Fruit fly (Drosophila melanogaster) whole organism, embryonic: Measurements from ENCODE around the gene Megf8.
A peak's percentile ranks its signal among the peaks of the same experiment; 100 is the strongest.

Experiments
- Atf-2 ChIP-seq: fragments of 200-800 bp; sonication (Bioruptor generic); optimal IDR thresholded peaks from 2 replicates; lab custom pipeline; 2016; ENCODE audit warnings: missing biosample characterization, missing genetic modification characterization
- B-H1 ChIP-seq: fragments of 200-800 bp; sonication (Bioruptor generic); IDR thresholded peaks from 3 replicates; pipeline ENCODE4 v1.3.6; 2022; ENCODE audit warnings: missing biosample characterization, missing genetic modification characterization
- B-H2 ChIP-seq: fragments of 200-800 bp; sonication (Bioruptor generic); optimal IDR thresholded peaks from 2 replicates; lab custom pipeline; 2018; ENCODE audit warnings: missing biosample characterization, mild to moderate bottlenecking, missing genetic modification characterization
- CG12299 ChIP-seq: fragments of 200-800 bp; sonication (Bioruptor generic); optimal IDR thresholded peaks from 2 replicates; lab custom pipeline; 2018; ENCODE audit warnings: missing biosample characterization, mild to moderate bottlenecking, missing genetic modification characterization
- CG12769 ChIP-seq: fragments of 200-800 bp; sonication (Bioruptor generic); optimal IDR thresholded peaks from 2 replicates; lab custom pipeline; 2019; ENCODE audit warnings: missing biosample characterization, mild to moderate bottlenecking, missing genetic modification characterization, moderate library complexity
- CG1529 ChIP-seq: fragments of 200-800 bp; sonication (Bioruptor generic); optimal IDR thresholded peaks from 3 replicates; lab custom pipeline; 2018; ENCODE audit warnings: missing biosample characterization, missing genetic modification characterization
- CG1647 ChIP-seq: fragments of 200-800 bp; sonication (Bioruptor generic); optimal IDR thresholded peaks from 3 replicates; lab custom pipeline; 2016; ENCODE audit warnings: missing biosample characterization, missing genetic modification characterization
- CG17912 ChIP-seq: fragments of 200-800 bp; sonication (Bioruptor generic); optimal IDR thresholded peaks from 2 replicates; lab custom pipeline; 2018; ENCODE audit warnings: missing biosample characterization, mild to moderate bottlenecking, missing genetic modification characterization
- CG1792 ChIP-seq: fragments of 200-800 bp; sonication (Bioruptor generic); optimal IDR thresholded peaks from 2 replicates; lab custom pipeline; 2016; ENCODE audit warnings: missing biosample characterization, missing genetic modification characterization
- CG1832 ChIP-seq: fragments of 200-800 bp; sonication (Bioruptor generic); optimal IDR thresholded peaks from 2 replicates; lab custom pipeline; 2017; ENCODE audit warnings: missing biosample characterization, mild to moderate bottlenecking, missing genetic modification characterization, inconsistent platforms
- CG31388 ChIP-seq: fragments of 200-800 bp; sonication (Bioruptor generic); optimal IDR thresholded peaks from 2 replicates; lab custom pipeline; 2016; ENCODE audit warnings: missing biosample characterization, missing genetic modification characterization
- CG32532 ChIP-seq: fragments of 200-800 bp; sonication (Bioruptor generic); IDR thresholded peaks from 2 replicates; pipeline ENCODE4 v1.3.6; 2022; ENCODE audit warnings: missing biosample characterization, missing genetic modification characterization
- CG3847 ChIP-seq: fragments of 200-800 bp; sonication (Bioruptor generic); IDR thresholded peaks from 2 replicates; pipeline ENCODE4 v1.3.6; 2022; ENCODE audit warnings: missing biosample characterization, missing genetic modification characterization
- CG4360 ChIP-seq: fragments of 200-800 bp; sonication (Bioruptor generic); IDR thresholded peaks from 2 replicates; pipeline ENCODE4 v1.3.6; 2022; ENCODE audit warnings: missing biosample characterization, missing genetic modification characterization
- CG6175 ChIP-seq: fragments of 200-800 bp; sonication (Bioruptor generic); IDR thresholded peaks from 3 replicates; pipeline ENCODE4 v1.3.6; 2022; ENCODE audit warnings: missing biosample characterization, missing genetic modification characterization
- CG6813 ChIP-seq: fragments of 200-800 bp; sonication (Bioruptor generic); optimal IDR thresholded peaks from 2 replicates; lab custom pipeline; 2017; ENCODE audit warnings: missing biosample characterization, missing genetic modification characterization, mild to moderate bottlenecking, moderate library complexity, missing genetic modification reagents
- Dip3 ChIP-seq: fragments of 200-800 bp; sonication (Bioruptor generic); optimal IDR thresholded peaks from 3 replicates; lab custom pipeline; 2016; ENCODE audit warnings: missing biosample characterization, missing genetic modification characterization
- HLH3B ChIP-seq: fragments of 200-800 bp; sonication (Bioruptor generic); IDR thresholded peaks from 2 replicates; pipeline ENCODE4 v1.3.6; 2022; ENCODE audit warnings: missing biosample characterization, missing genetic modification characterization
- Med ChIP-seq: fragments of 200-800 bp; sonication (Bioruptor generic); peaks from one replicate; lab custom pipeline; 2016; ENCODE audit warnings: missing biosample characterization, missing genetic modification characterization, mild to moderate bottlenecking, inconsistent platforms, moderate library complexity
- Meics ChIP-seq: fragments of 200-800 bp; sonication (Bioruptor generic); optimal IDR thresholded peaks from 2 replicates; lab custom pipeline; 2017; ENCODE audit warnings: missing biosample characterization, mild to moderate bottlenecking, missing genetic modification characterization
- Mes4 ChIP-seq: fragments of 200-800 bp; sonication (Bioruptor generic); optimal IDR thresholded peaks from 2 replicates; lab custom pipeline; 2016; ENCODE audit warnings: missing biosample characterization, missing genetic modification characterization
- Myb ChIP-seq: fragments of 200-800 bp; sonication (Bioruptor generic); optimal IDR thresholded peaks from 2 replicates; lab custom pipeline; 2016; ENCODE audit warnings: missing biosample characterization, missing genetic modification characterization
- Nf-YA ChIP-seq: fragments of 200-800 bp; sonication (Bioruptor generic); IDR thresholded peaks from 2 replicates; pipeline ENCODE4 v1.3.6; 2022; ENCODE audit warnings: missing biosample characterization, missing genetic modification characterization
- PHDP ChIP-seq: fragments of 200-800 bp; sonication (Bioruptor generic); optimal IDR thresholded peaks from 3 replicates; lab custom pipeline; 2018; ENCODE audit warnings: missing biosample characterization, mild to moderate bottlenecking, missing genetic modification characterization, moderate library complexity
- Rfx ChIP-seq: fragments of 200-800 bp; sonication (Bioruptor generic); IDR thresholded peaks from 2 replicates; pipeline ENCODE4 v1.3.6; 2022; ENCODE audit warnings: missing biosample characterization, missing genetic modification characterization
- Scr ChIP-seq: fragments of 200-800 bp; sonication (Bioruptor generic); IDR thresholded peaks from 2 replicates; pipeline ENCODE4 v1.3.6; 2022; ENCODE audit warnings: missing biosample characterization, missing genetic modification characterization; ENCODE audit not compliant: partially characterized antibody
- Trl ChIP-seq, 3 experiments: fragments of >200 bp in 2 of 3; fragments of 200-800 bp in 1 of 3; sonication (Bioruptor generic) in 1 of 3; optimal IDR thresholded peaks; 2 replicates in 1 of 3; 3 replicates in 2 of 3; lab custom pipeline; 2016 to 2017; ENCODE audit warnings: missing biosample characterization in 1 of 3, missing genetic modification characterization in 1 of 3
- ac ChIP-seq: fragments of 200-800 bp; sonication (Bioruptor generic); optimal IDR thresholded peaks from 3 replicates; lab custom pipeline; 2017; ENCODE audit warnings: missing biosample characterization, mild to moderate bottlenecking, missing genetic modification characterization
- chinmo ChIP-seq: fragments of 200-800 bp; sonication (Bioruptor generic); IDR thresholded peaks from 4 replicates; pipeline ENCODE4 v1.3.6; 2022; ENCODE audit warnings: missing biosample characterization, missing genetic modification characterization; ENCODE audit not compliant: partially characterized antibody
- ci ChIP-seq: fragments of 200-800 bp; sonication (Bioruptor generic); IDR thresholded peaks from 3 replicates; pipeline ENCODE4 v1.3.6; 2022; ENCODE audit warnings: missing biosample characterization, missing genetic modification characterization
- cwo ChIP-seq: fragments of 200-800 bp; sonication (Bioruptor generic); optimal IDR thresholded peaks from 3 replicates; lab custom pipeline; 2017; ENCODE audit warnings: missing biosample characterization, missing genetic modification characterization, mild to moderate bottlenecking, moderate library complexity, missing genetic modification reagents
- dimm ChIP-seq: fragments of 200-800 bp; sonication (Bioruptor generic); IDR thresholded peaks from 2 replicates; pipeline ENCODE4 v1.3.6; 2022; ENCODE audit warnings: missing biosample characterization, missing genetic modification characterization
- eve ChIP-seq, 2 experiments: fragments of >200 bp; optimal IDR thresholded peaks; 2 replicates each; lab custom pipeline; 2017; ENCODE audit warnings: missing biosample characterization in 2 of 2, missing genetic modification characterization in 2 of 2
- inv ChIP-seq: fragments of 200-800 bp; sonication (Bioruptor generic); IDR thresholded peaks from 2 replicates; pipeline ENCODE4 v1.3.6; 2022; ENCODE audit warnings: missing biosample characterization, missing genetic modification characterization; ENCODE audit not compliant: partially characterized antibody
- kni ChIP-seq: fragments of 200-800 bp; sonication (Bioruptor generic); optimal IDR thresholded peaks from 3 replicates; lab custom pipeline; 2017; ENCODE audit warnings: mild to moderate bottlenecking, missing biosample characterization, missing genetic modification reagents, missing genetic modification characterization
- pan ChIP-seq, 4 experiments: fragments of >200 bp in 3 of 4; fragments of 200-800 bp in 1 of 4; sonication (Bioruptor generic) in 1 of 4; optimal IDR thresholded peaks in 3 of 4; IDR thresholded peaks in 1 of 4; 2 replicates each; pipeline versions ENCODE4 v1.3.6 to Lab custom; 2017 to 2022; ENCODE audit warnings: missing biosample characterization in 2 of 4, missing genetic modification characterization in 2 of 4, mixed read lengths in 1 of 4
- pnt ChIP-seq: fragments of 200-800 bp; sonication (Bioruptor generic); optimal IDR thresholded peaks from 3 replicates; lab custom pipeline; 2016; ENCODE audit warnings: missing biosample characterization, missing genetic modification characterization
- repo ChIP-seq: fragments of 200-800 bp; sonication (Bioruptor generic); optimal IDR thresholded peaks from 2 replicates; lab custom pipeline; 2016; ENCODE audit warnings: missing biosample characterization, missing genetic modification characterization
- ro ChIP-seq: fragments of 200-800 bp; sonication (Bioruptor generic); IDR thresholded peaks from 2 replicates; pipeline ENCODE4 v1.3.6; 2022; ENCODE audit warnings: missing biosample characterization, missing genetic modification characterization
- shn ChIP-seq: fragments of 200-800 bp; sonication (Bioruptor generic); optimal IDR thresholded peaks from 3 replicates; lab custom pipeline; 2016; ENCODE audit warnings: missing biosample characterization, missing genetic modification characterization
- sim ChIP-seq: fragments of 200-800 bp; sonication (Bioruptor generic); IDR thresholded peaks from 2 replicates; pipeline ENCODE4 v1.3.6; 2022; ENCODE audit warnings: missing biosample characterization, missing genetic modification characterization
- sima ChIP-seq: fragments of 200-800 bp; sonication (Bioruptor generic); optimal IDR thresholded peaks from 2 replicates; lab custom pipeline; 2016; ENCODE audit warnings: missing biosample characterization, missing genetic modification characterization
- slp2 ChIP-seq: fragments of 200-800 bp; sonication (Bioruptor generic); optimal IDR thresholded peaks from 2 replicates; lab custom pipeline; 2016; ENCODE audit warnings: missing biosample characterization, missing genetic modification characterization
- usp ChIP-seq: fragments of >200 bp; optimal IDR thresholded peaks from 2 replicates; lab custom pipeline; 2017; ENCODE audit warnings: missing biosample characterization, missing genetic modification characterization
- vfl ChIP-seq: fragments of 200-800 bp; sonication (Bioruptor generic); optimal IDR thresholded peaks from 2 replicates; lab custom pipeline; 2016; ENCODE audit warnings: missing biosample characterization, missing genetic modification characterization
- wor ChIP-seq: fragments of 200-800 bp; sonication (Bioruptor generic); IDR thresholded peaks from 2 replicates; pipeline ENCODE4 v1.3.6; 2022; ENCODE audit warnings: missing biosample characterization, missing genetic modification characterization
- yki ChIP-seq: fragments of >200 bp; optimal IDR thresholded peaks from 3 replicates; lab custom pipeline; 2018
- zfh2 ChIP-seq: fragments of 200-800 bp; sonication (Bioruptor generic); optimal IDR thresholded peaks from 2 replicates; lab custom pipeline; 2016; ENCODE audit warnings: missing biosample characterization, missing genetic modification characterization

Megf8 gene

dm6 chr2L:8083427-8084295, 40.4 kb downstream of the Megf8 start (continued):
- TF ChIP-seq CG17912 (no peak), PHDP (tag; lab: Kevin White, UChicago) (no peak), HLH3B (GFP tag; lab: Robert Waterston, UW) (no peak), CG12769 (tag; lab: Kevin White, UChicago) (peak; percentile 77), dimm (GFP tag; lab: Robert Waterston, UW) (no peak), vfl (no peak), repo (GFP tag; lab: Kevin White, UChicago) (no peak), ro (GFP tag; lab: Robert Waterston, UW) (no peak), CG31388 (GFP tag; lab: Kevin White, UChicago) (no peak), CG6813 (GFP tag; lab: Kevin White, UChicago) (no peak), sima (GFP tag; lab: Kevin White, UChicago) (no peak), ci (peak; percentile 57; the same call in 2 of the 3 replicates), slp2 (no peak), sim (GFP tag; lab: Robert Waterston, UW) (no peak), wor (GFP tag; lab: Robert Waterston, UW) (no peak), Meics (GFP tag; lab: Kevin White, UChicago) (peak; percentile 22), pnt (GFP tag; lab: Kevin White, UChicago) (no peak), Med (GFP tag; lab: Kevin White, UChicago) (peak; percentile 65), CG12299 (tag; lab: Kevin White, UChicago) (peak; percentile 50), Mes4 (no peak), Scr (GFP tag; lab: Robert Waterston, UW) (no peak; the same call in 1 of the 2 replicates), CG1529 (no peak), CG1832 (GFP tag; lab: Kevin White, UChicago) (peak; percentile 76), ac (no peak), Nf-YA (no peak), B-H1 (GFP tag; lab: Robert Waterston, UW) (no peak)

- peak; percentile 22 for TF ChIP-seq Dip3 (GFP tag; lab: Kevin White, UChicago)
- no peak for TF ChIP-seq CG32532 (GFP tag; lab: Robert Waterston, UW)
- TF ChIP-seq Myb (GFP tag; lab: Kevin White, UChicago), result no peak
- TF ChIP-seq inv, result no peak
- 0 out of 3 replicates have a peak, but pooled peaks have one; percentile 34 for TF ChIP-seq CG6175 (GFP tag; lab: Robert Waterston, UW)
- no peak for TF ChIP-seq eve (GFP tag; optimal IDR thresholded peaks at IDR 0.05; lab: Kevin White, UChicago)
- TF ChIP-seq CG3847 (GFP tag; lab: Robert Waterston, UW), result no peak; the same call in 1 of the 2 replicates
- peak; percentile 57 for TF ChIP-seq kni (GFP tag; lab: Kevin White, UChicago)
- peak; percentile 12 for TF ChIP-seq shn (GFP tag; lab: Kevin White, UChicago)
- TF ChIP-seq Atf-2, result peak; percentile 8
- peak; percentile 74 for TF ChIP-seq CG4360 (GFP tag; lab: Robert Waterston, UW)
- peak; percentile 34 for TF ChIP-seq yki (lab: Kevin White, UChicago)
- TF ChIP-seq CG1792 (GFP tag; lab: Kevin White, UChicago), result no peak
- TF ChIP-seq Rfx (GFP tag; lab: Robert Waterston, UW), result peak; percentile 34; the same call in 1 of the 2 replicates
- no peak for TF ChIP-seq usp (GFP tag; lab: Kevin White, UChicago)
- TF ChIP-seq CG1647 (GFP tag; lab: Kevin White, UChicago), result no peak
- TF ChIP-seq zfh2 (GFP tag; lab: Kevin White, UChicago), result peak; percentile 10
- no peak for TF ChIP-seq B-H2 (GFP tag; lab: Kevin White, UChicago)
- TF ChIP-seq chinmo (GFP tag; lab: Robert Waterston, UW), result no peak
- peak; percentile 21 for TF ChIP-seq cwo (GFP tag; lab: Kevin White, UChicago)
- TF ChIP-seq Trl (optimal IDR thresholded peaks at IDR 0.05; lab: Kevin White, UChicago), result peak; percentile 57 to 63
- no peak for TF ChIP-seq Trl (GFP tag; optimal IDR thresholded peaks at IDR 0.05; lab: Kevin White, UChicago)
- TF ChIP-seq pan (optimal IDR thresholded peaks at IDR 0.05; lab: Kevin White, UChicago), result no peak
- peak in 1 of 2 experiments; percentile 16 for TF ChIP-seq pan (GFP tag; optimal IDR thresholded peaks at IDR 0.05 in 1 of 2, IDR thresholded peaks at IDR 0.05 in 1 of 2)
These were observed 41.3 kb downstream of the Megf8 start for dm6 chr2L:8084349-8085203.
